Worm (Caenorhabditis elegans): Measurements from ENCODE around the gene mnk-1.

ce11 chrII:10539232-10539631 lies 15.6 kb downstream of the mnk-1 start, which contains the start of gene R166.3:
- TF ChIP-seq lin-39 (tag; optimal IDR thresholded peaks at IDR 0.05) (no peak), nhr-77 (tag; optimal IDR thresholded peaks at IDR 0.05) (no peak), ceh-63 (GFP tag; optimal IDR thresholded peaks at IDR 0.05) (no peak), blmp-1 (tag; optimal IDR thresholded peaks at IDR 0.05) (no peak)
